Worm (Caenorhabditis elegans): ENCODE measurements around the gene C07A9.5.

The C07A9.5 gene

DNA sequence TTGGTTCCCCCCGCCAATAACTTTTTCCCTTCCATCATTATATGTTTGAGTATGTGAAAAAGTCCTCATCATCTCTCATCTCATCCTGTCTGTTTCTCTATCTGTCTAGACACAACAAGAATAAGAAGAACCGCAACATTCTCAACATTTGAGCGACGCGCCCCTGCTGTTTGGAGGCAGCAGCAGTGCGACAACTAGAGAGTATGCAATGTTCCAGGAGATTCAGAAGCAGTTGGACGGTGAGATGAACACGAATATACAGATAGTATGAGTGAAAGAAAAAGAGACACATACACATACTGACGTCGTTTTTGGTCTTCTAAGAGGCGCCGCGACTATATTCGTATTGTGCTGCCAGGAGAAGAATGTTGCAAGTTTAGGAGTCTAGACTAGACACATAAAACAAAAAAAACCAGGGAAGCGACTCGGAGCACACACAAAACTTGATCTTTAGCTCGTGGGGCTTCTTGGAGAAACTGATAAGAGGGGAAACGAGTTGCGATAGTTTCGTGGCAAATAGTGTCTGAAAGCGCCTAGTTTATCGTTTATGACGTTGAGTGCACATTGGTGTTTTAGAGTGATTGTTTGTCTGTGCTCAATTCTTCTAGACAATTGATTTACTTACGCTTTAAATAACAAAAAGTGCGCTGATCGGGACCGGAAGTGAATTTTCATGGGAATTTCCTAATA, 17.0 kb downstream of the C07A9.5 start (continued):
- TF ChIP-seq nhr-19 (GFP tag; conservative IDR thresholded peaks at IDR 0.05) (0 out of 2 replicates have a peak, but pooled peaks have one; percentile 7), efl-1 (optimal IDR thresholded peaks at IDR 0.05) (peak; percentile 27 to 39), efl-1 (GFP tag; optimal IDR thresholded peaks at IDR 0.05 in 1 of 2) (peak in 1 of 2 experiments; percentile 92), lin-39 (tag; optimal IDR thresholded peaks at IDR 0.05) (no peak), blmp-1 (tag; optimal IDR thresholded peaks at IDR 0.05) (peak; percentile 75), mdl-1 (tag; optimal IDR thresholded peaks at IDR 0.05) (no peak), dpl-1 (GFP tag; optimal IDR thresholded peaks at IDR 0.05) (peak; percentile 1 to 18 (median 7)), elt-2 (tag; optimal IDR thresholded peaks at IDR 0.05) (peak; percentile 53), hlh-17 (GFP tag; optimal IDR thresholded peaks at IDR 0.05; ENCODE audit: borderline replicate concordance) (no peak), efl-3 (GFP tag; optimal IDR thresholded peaks at IDR 0.05) (no peak), ama-1 (optimal IDR thresholded peaks at IDR 0.05) (no peak), pag-3 (tag; optimal IDR thresholded peaks at IDR 0.05; ENCODE audit: borderline replicate concordance, insufficient read depth) (no peak), C16A3.4 (tag; optimal IDR thresholded peaks at IDR 0.05) (peak; percentile 7), lin-35 (GFP tag; optimal IDR thresholded peaks at IDR 0.05) (peak; percentile 18 to 56), unc-62 (GFP tag; optimal IDR thresholded peaks at IDR 0.05) (no peak), sup-37 (GFP tag; optimal IDR thresholded peaks at IDR 0.05) (no peak), dsc-1 (tag; optimal IDR thresholded peaks at IDR 0.05) (peak; percentile 6), skn-1 (tag; optimal IDR thresholded peaks at IDR 0.05) (peak; percentile 26), ceh-63 (GFP tag; optimal IDR thresholded peaks at IDR 0.05) (no peak), fkh-10 (GFP tag; optimal IDR thresholded peaks at IDR 0.05) (peak; percentile 28), lin-13 (GFP tag; optimal IDR thresholded peaks at IDR 0.05) (no peak), nhr-11 (tag; optimal IDR thresholded peaks at IDR 0.05) (peak; percentile 38), nhr-20 (tag; optimal IDR thresholded peaks at IDR 0.05) (peak; percentile 74), ztf-11 (tag; optimal IDR thresholded peaks at IDR 0.05) (no peak), alr-1 (tag; optimal IDR thresholded peaks at IDR 0.05; ENCODE audit: borderline replicate concordance) (no peak), fkh-8 (tag; optimal IDR thresholded peaks at IDR 0.05) (peak; percentile 30), ceh-88 (GFP tag; IDR thresholded peaks at IDR 0.05) (no peak), jun-1 (tag; optimal IDR thresholded peaks at IDR 0.05) (no peak), sox-4 (tag; optimal IDR thresholded peaks at IDR 0.05) (no peak), lin-14 (GFP tag; optimal IDR thresholded peaks at IDR 0.05) (peak; percentile 91), lir-3 (tag; optimal IDR thresholded peaks at IDR 0.05; ENCODE audit: poor library complexity) (no peak), nhr-47 (tag; optimal IDR thresholded peaks at IDR 0.05) (peak; percentile 20), nhr-77 (tag; optimal IDR thresholded peaks at IDR 0.05) (peak; percentile 40), aly-2 (tag; optimal IDR thresholded peaks at IDR 0.05) (no peak), sptf-1 (tag; optimal IDR thresholded peaks at IDR 0.05) (no peak)

DNA sequence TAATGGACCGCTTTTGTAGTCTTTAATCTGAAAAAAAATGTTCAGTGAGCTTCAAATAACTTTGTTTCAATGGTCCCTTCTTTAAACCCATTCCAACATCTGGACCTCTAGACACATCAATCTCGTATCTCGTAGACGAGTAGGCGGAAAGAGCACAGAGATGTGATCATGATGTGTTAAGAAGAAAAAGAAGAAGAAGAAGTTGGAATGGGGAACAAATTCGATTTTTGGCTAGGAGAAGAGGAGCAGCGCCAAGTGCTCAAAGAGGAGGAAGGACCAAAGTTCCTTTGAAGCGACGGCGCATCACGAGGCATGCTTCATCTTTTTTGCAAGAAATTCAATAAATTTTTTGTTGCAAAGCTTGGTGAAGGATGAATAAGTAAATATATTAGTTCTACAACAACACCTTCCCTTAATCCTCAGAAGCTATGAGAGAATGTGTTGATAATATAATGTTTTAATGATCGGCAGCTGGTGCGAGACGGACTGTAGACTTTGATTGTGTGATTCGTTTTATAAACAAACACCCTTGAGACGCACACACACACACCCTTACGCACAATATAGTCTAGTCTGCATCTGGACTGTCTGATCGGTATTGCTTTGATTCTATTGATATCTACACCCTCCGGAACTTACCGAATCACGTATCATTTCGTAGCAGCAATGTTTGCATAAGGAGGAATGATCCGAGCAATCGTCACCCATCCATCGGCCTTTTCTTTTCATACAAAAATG, 18.0 kb downstream of the C07A9.5 start:
- no peak for TF ChIP-seq unc-98 (GFP tag; IDR thresholded peaks at IDR 0.05)
- TF ChIP-seq efl-1 (optimal IDR thresholded peaks at IDR 0.05), result no peak
- TF ChIP-seq efl-1 (GFP tag; optimal IDR thresholded peaks at IDR 0.05 in 1 of 2), result no peak
- TF ChIP-seq pqm-1 (tag; optimal IDR thresholded peaks at IDR 0.05), result no peak
- no peak for TF ChIP-seq nhr-47 (tag; optimal IDR thresholded peaks at IDR 0.05)
- TF ChIP-seq F16B12.6 (tag; optimal IDR thresholded peaks at IDR 0.05), result no peak
- TF ChIP-seq snpc-4 (tag; optimal IDR thresholded peaks at IDR 0.05), result no peak
- no peak for TF ChIP-seq irx-1 (tag; optimal IDR thresholded peaks at IDR 0.05)
- peak; percentile 42 for TF ChIP-seq rnt-1 (tag; optimal IDR thresholded peaks at IDR 0.05)
- TF ChIP-seq sox-4 (tag; optimal IDR thresholded peaks at IDR 0.05), result no peak
- no peak for TF ChIP-seq pag-3 (tag; optimal IDR thresholded peaks at IDR 0.05; ENCODE audit: borderline replicate concordance, insufficient read depth)
- no peak for TF ChIP-seq egl-27 (tag; optimal IDR thresholded peaks at IDR 0.05)
- no peak for TF ChIP-seq nhr-12 (tag; optimal IDR thresholded peaks at IDR 0.05)
- peak in 1 of 3 experiments; percentile 15 for TF ChIP-seq ceh-82 (tag; optimal IDR thresholded peaks at IDR 0.05)
- no peak for TF ChIP-seq fkh-4 (tag; optimal IDR thresholded peaks at IDR 0.05; ENCODE audit: borderline replicate concordance)
- peak; percentile 86 for TF ChIP-seq lin-14 (GFP tag; optimal IDR thresholded peaks at IDR 0.05)
- TF ChIP-seq swsn-7 (tag; optimal IDR thresholded peaks at IDR 0.05), result no peak
- no peak for TF ChIP-seq ceh-8 (GFP tag; optimal IDR thresholded peaks at IDR 0.05)
- TF ChIP-seq lsy-2 (tag; optimal IDR thresholded peaks at IDR 0.05), result no peak
- TF ChIP-seq unc-130 (tag; optimal IDR thresholded peaks at IDR 0.05), result no peak
- TF ChIP-seq fkh-10 (GFP tag; optimal IDR thresholded peaks at IDR 0.05), result peak; percentile 93
- TF ChIP-seq ceh-90 (tag; optimal IDR thresholded peaks at IDR 0.05), result no peak

Data from whole organism, L1 larva.